Fruit fly (Drosophila melanogaster) whole organism, embryonic: ENCODE measurements around the gene zfh2.

Source experiments
- B-H2 ChIP-seq: fragments of 200-800 bp; sonication (Bioruptor generic); optimal IDR thresholded peaks from 2 replicates; lab custom pipeline; 2018; ENCODE audit warnings: missing biosample characterization, mild to moderate bottlenecking, missing genetic modification characterization
- CG10274 ChIP-seq: fragments of 200-800 bp; sonication (Bioruptor generic); optimal IDR thresholded peaks from 3 replicates; lab custom pipeline; 2017; ENCODE audit warnings: missing biosample characterization, mild to moderate bottlenecking, missing genetic modification characterization
- CG10543 ChIP-seq: fragments of 200-800 bp; sonication (Bioruptor generic); optimal IDR thresholded peaks from 3 replicates; lab custom pipeline; 2017; ENCODE audit warnings: missing biosample characterization, mild to moderate bottlenecking, missing genetic modification characterization, moderate library complexity
- CG11696 ChIP-seq: fragments of 200-800 bp; sonication (Bioruptor generic); IDR thresholded peaks from 2 replicates; pipeline ENCODE4 v1.3.6; 2022; ENCODE audit warnings: missing biosample characterization, missing genetic modification characterization
- CG12236 ChIP-seq: fragments of 200-800 bp; sonication (Bioruptor generic); optimal IDR thresholded peaks from 2 replicates; lab custom pipeline; 2016; ENCODE audit warnings: missing biosample characterization, missing genetic modification characterization
- CG1233 ChIP-seq: fragments of 200-800 bp; sonication (Bioruptor generic); optimal IDR thresholded peaks from 4 replicates; lab custom pipeline; 2018; ENCODE audit warnings: missing biosample characterization, mild to moderate bottlenecking, missing genetic modification characterization
- CG12769 ChIP-seq: fragments of 200-800 bp; sonication (Bioruptor generic); optimal IDR thresholded peaks from 2 replicates; lab custom pipeline; 2019; ENCODE audit warnings: missing biosample characterization, mild to moderate bottlenecking, missing genetic modification characterization, moderate library complexity
- CG14965 ChIP-seq: fragments of 200-800 bp; sonication (Bioruptor generic); optimal IDR thresholded peaks from 2 replicates; lab custom pipeline; 2016; ENCODE audit warnings: missing biosample characterization, missing genetic modification characterization, borderline replicate concordance
- CG1529 ChIP-seq: fragments of 200-800 bp; sonication (Bioruptor generic); optimal IDR thresholded peaks from 3 replicates; lab custom pipeline; 2018; ENCODE audit warnings: missing biosample characterization, missing genetic modification characterization
- CG16779 ChIP-seq: fragments of 200-800 bp; sonication (Bioruptor generic); IDR thresholded peaks from 2 replicates; pipeline ENCODE4 v1.3.6; 2022; ENCODE audit warnings: missing biosample characterization, missing genetic modification characterization
- CG18011 ChIP-seq: fragments of 200-800 bp; sonication (Bioruptor generic); optimal IDR thresholded peaks from 2 replicates; lab custom pipeline; 2017; ENCODE audit warnings: missing biosample characterization, missing genetic modification characterization, mild to moderate bottlenecking, moderate library complexity, missing genotype
- CG1832 ChIP-seq: fragments of 200-800 bp; sonication (Bioruptor generic); optimal IDR thresholded peaks from 2 replicates; lab custom pipeline; 2017; ENCODE audit warnings: missing biosample characterization, mild to moderate bottlenecking, missing genetic modification characterization, inconsistent platforms
- CG18764 ChIP-seq: fragments of 200-800 bp; sonication (Bioruptor generic); optimal IDR thresholded peaks from 3 replicates; lab custom pipeline; 2016; ENCODE audit warnings: missing biosample characterization, missing genetic modification characterization
- CG2129 ChIP-seq: fragments of 200-800 bp; sonication (Bioruptor generic); IDR thresholded peaks from 2 replicates; pipeline ENCODE4 v1.3.6; 2022; ENCODE audit warnings: missing biosample characterization, missing genetic modification characterization; ENCODE audit not compliant: partially characterized antibody
- CG2712 ChIP-seq: fragments of 200-800 bp; optimal IDR thresholded peaks from 3 replicates; lab custom pipeline; 2019; ENCODE audit warnings: missing biosample characterization, mild to moderate bottlenecking, missing genetic modification characterization, moderate library complexity
- CG4404 ChIP-seq: fragments of 200-800 bp; sonication (Bioruptor generic); IDR thresholded peaks from 2 replicates; pipeline ENCODE4 v1.3.6; 2022; ENCODE audit warnings: missing biosample characterization, missing genetic modification characterization
- CG7786 ChIP-seq: fragments of 200-800 bp; sonication (Bioruptor generic); optimal IDR thresholded peaks from 2 replicates; lab custom pipeline; 2016; ENCODE audit warnings: missing biosample characterization, missing genetic modification characterization
- CG8944 ChIP-seq: fragments of 200-800 bp; sonication (Bioruptor generic); optimal IDR thresholded peaks from 3 replicates; lab custom pipeline; 2016; ENCODE audit warnings: missing biosample characterization, missing genetic modification characterization
- Drgx ChIP-seq: fragments of 200-800 bp; sonication (Bioruptor generic); IDR thresholded peaks from 2 replicates; pipeline ENCODE4 v1.3.6; 2022; ENCODE audit warnings: missing biosample characterization, missing genetic modification characterization
- Eip74EF ChIP-seq, 2 experiments: fragments of 200-800 bp in 1 of 2; fragments of >200 bp in 1 of 2; sonication (Bioruptor generic) in 1 of 2; optimal IDR thresholded peaks; 2 replicates each; lab custom pipeline; 2017 to 2019; ENCODE audit warnings: missing biosample characterization in 2 of 2, missing genetic modification characterization in 2 of 2, mild to moderate bottlenecking in 1 of 2, moderate library complexity in 1 of 2
- Gug ChIP-seq: fragments of 200-800 bp; sonication (Bioruptor generic); IDR thresholded peaks from 4 replicates; pipeline ENCODE4 v1.3.6; 2022; ENCODE audit warnings: missing biosample characterization, missing genetic modification characterization
- HHEX ChIP-seq: fragments of 200-800 bp; sonication (Bioruptor generic); optimal IDR thresholded peaks from 3 replicates; lab custom pipeline; 2017; ENCODE audit warnings: missing biosample characterization, mild to moderate bottlenecking, missing genetic modification characterization, missing genetic modification reagents
- HLH4C ChIP-seq: fragments of 200-800 bp; sonication (Bioruptor generic); IDR thresholded peaks from 3 replicates; pipeline ENCODE4 v1.3.6; 2022; ENCODE audit warnings: missing biosample characterization, missing genetic modification characterization; ENCODE audit not compliant: partially characterized antibody
- Hr3 ChIP-seq: fragments of 200-800 bp; sonication (Bioruptor generic); optimal IDR thresholded peaks from 3 replicates; lab custom pipeline; 2016; ENCODE audit warnings: missing biosample characterization, missing genetic modification characterization
- Lpt ChIP-seq: fragments of >200 bp; optimal IDR thresholded peaks from 2 replicates; lab custom pipeline; 2018; ENCODE audit warnings: missing biosample characterization, missing genetic modification characterization
- MESR4 ChIP-seq: fragments of 200-800 bp; sonication (Bioruptor generic); optimal IDR thresholded peaks from 2 replicates; lab custom pipeline; 2018; ENCODE audit warnings: missing biosample characterization, mild to moderate bottlenecking, missing genetic modification characterization, moderate library complexity
- MTF-1 ChIP-seq: fragments of 200-800 bp; sonication (Bioruptor generic); optimal IDR thresholded peaks from 2 replicates; lab custom pipeline; 2018; ENCODE audit warnings: missing biosample characterization, mild to moderate bottlenecking, missing genetic modification characterization, borderline replicate concordance
- Max ChIP-seq: fragments of 200-800 bp; sonication (Bioruptor generic); optimal IDR thresholded peaks from 2 replicates; lab custom pipeline; 2016; ENCODE audit warnings: missing biosample characterization, mild to moderate bottlenecking, missing genetic modification characterization
- Oaz ChIP-seq: fragments of 200-800 bp; sonication (Bioruptor generic); IDR thresholded peaks from 2 replicates; pipeline ENCODE4 v1.3.6; 2022; ENCODE audit warnings: missing biosample characterization, missing genetic modification characterization
- Optix ChIP-seq: fragments of 200-800 bp; sonication (Bioruptor generic); IDR thresholded peaks from 3 replicates; pipeline ENCODE4 v1.3.6; 2022; ENCODE audit warnings: missing biosample characterization, missing genetic modification characterization
- Tbp ChIP-seq: fragments of >200 bp; optimal IDR thresholded peaks from 2 replicates; lab custom pipeline; 2018; ENCODE audit warnings: missing biosample characterization, missing genetic modification characterization
- amos ChIP-seq: fragments of 200-800 bp; sonication (Bioruptor generic); IDR thresholded peaks from 2 replicates; pipeline ENCODE4 v1.3.6; 2022; ENCODE audit warnings: missing biosample characterization, missing genetic modification characterization; ENCODE audit not compliant: partially characterized antibody
- croc ChIP-seq: fragments of 200-800 bp; sonication (Bioruptor generic); conservative IDR thresholded peaks from 3 replicates; pipeline ENCODE4 v1.3.6; 2022; ENCODE audit warnings: missing biosample characterization, missing genetic modification characterization
- dimm ChIP-seq: fragments of 200-800 bp; sonication (Bioruptor generic); IDR thresholded peaks from 2 replicates; pipeline ENCODE4 v1.3.6; 2022; ENCODE audit warnings: missing biosample characterization, missing genetic modification characterization
- disco-r ChIP-seq: fragments of 200-800 bp; sonication (Bioruptor generic); optimal IDR thresholded peaks from 2 replicates; lab custom pipeline; 2016; ENCODE audit warnings: missing biosample characterization, missing genetic modification characterization
- gem ChIP-seq: fragments of 200-800 bp; sonication (Bioruptor generic); optimal IDR thresholded peaks from 2 replicates; lab custom pipeline; 2019; ENCODE audit warnings: missing biosample characterization, mild to moderate bottlenecking, missing genetic modification characterization, moderate library complexity
- gsb-n ChIP-seq: fragments of 200-800 bp; sonication (Bioruptor generic); optimal IDR thresholded peaks from 3 replicates; lab custom pipeline; 2018; ENCODE audit warnings: missing biosample characterization, mild to moderate bottlenecking, missing genetic modification characterization
- klu ChIP-seq: fragments of 200-800 bp; sonication (Bioruptor generic); IDR thresholded peaks from 2 replicates; pipeline ENCODE4 v1.3.6; 2022; ENCODE audit warnings: missing biosample characterization, missing genetic modification characterization
- lab ChIP-seq: fragments of 200-800 bp; sonication (Bioruptor generic); optimal IDR thresholded peaks from 3 replicates; lab custom pipeline; 2017; ENCODE audit warnings: missing biosample characterization, missing genetic modification characterization, mild to moderate bottlenecking, moderate library complexity, missing genetic modification reagents
- luna ChIP-seq: fragments of 200-800 bp; sonication (Bioruptor generic); optimal IDR thresholded peaks from 2 replicates; lab custom pipeline; 2016; ENCODE audit warnings: missing biosample characterization, missing genetic modification characterization
- mld ChIP-seq: fragments of 200-800 bp; sonication (Bioruptor generic); IDR thresholded peaks from 3 replicates; pipeline ENCODE4 v1.3.6; 2022; ENCODE audit warnings: missing biosample characterization, missing genetic modification characterization; ENCODE audit not compliant: partially characterized antibody
- otp ChIP-seq: fragments of 200-800 bp; sonication (Bioruptor generic); IDR thresholded peaks from 3 replicates; pipeline ENCODE4, ENCODE4 v1.3.6; 2022; ENCODE audit warnings: missing biosample characterization, missing genetic modification characterization
- pan ChIP-seq, 4 experiments: fragments of >200 bp in 3 of 4; fragments of 200-800 bp in 1 of 4; sonication (Bioruptor generic) in 1 of 4; optimal IDR thresholded peaks in 3 of 4; IDR thresholded peaks in 1 of 4; 2 replicates each; pipeline versions ENCODE4 v1.3.6 to Lab custom; 2017 to 2022; ENCODE audit warnings: missing biosample characterization in 2 of 4, missing genetic modification characterization in 2 of 4, mixed read lengths in 1 of 4
- phol ChIP-seq: fragments of 200-800 bp; sonication (Bioruptor generic); optimal IDR thresholded peaks from 3 replicates; lab custom pipeline; 2018; ENCODE audit warnings: missing biosample characterization, mild to moderate bottlenecking, missing genetic modification characterization, moderate library complexity
- psq ChIP-seq: fragments of 200-800 bp; sonication (Bioruptor generic); optimal IDR thresholded peaks from 2 replicates; lab custom pipeline; 2017; ENCODE audit warnings: missing biosample characterization, missing genetic modification characterization
- sens-2 ChIP-seq: fragments of 200-800 bp; sonication (Bioruptor generic); IDR thresholded peaks from 2 replicates; pipeline ENCODE4 v1.3.6; 2022; ENCODE audit warnings: missing biosample characterization, missing genetic modification characterization
- trh ChIP-seq: fragments of 200-800 bp; sonication (Bioruptor generic); optimal IDR thresholded peaks from 2 replicates; lab custom pipeline; 2016; ENCODE audit warnings: missing biosample characterization, missing genetic modification characterization
- tx ChIP-seq: fragments of 200-800 bp; sonication (Bioruptor generic); optimal IDR thresholded peaks from 2 replicates; lab custom pipeline; 2016; ENCODE audit warnings: missing biosample characterization, missing genetic modification characterization
- usp ChIP-seq: fragments of >200 bp; optimal IDR thresholded peaks from 2 replicates; lab custom pipeline; 2017; ENCODE audit warnings: missing biosample characterization, missing genetic modification characterization
- zfh1 ChIP-seq: fragments of 200-800 bp; sonication (Bioruptor generic); IDR thresholded peaks from 3 replicates; pipeline ENCODE4 v1.3.6; 2022; ENCODE audit warnings: missing biosample characterization, missing genetic modification characterization

Gene zfh2

dm6 chr4:501479-501993 lies at the start of gene zfh2 (continued):
- TF ChIP-seq CG2712 (peak; percentile 30), Gug (GFP tag; lab: Robert Waterston, UW) (no peak), B-H2 (GFP tag; lab: Kevin White, UChicago) (peak; percentile 3), Lpt (GFP tag; lab: Kevin White, UChicago) (no peak), CG2129 (GFP tag; lab: Robert Waterston, UW) (no peak), usp (GFP tag; lab: Kevin White, UChicago) (no peak), MTF-1 (GFP tag; lab: Kevin White, UChicago) (no peak), luna (GFP tag; lab: Kevin White, UChicago) (no peak), otp (GFP tag; lab: Robert Waterston, UW) (peak; percentile 41; the same call in 1 of the 3 replicates), phol (tag; lab: Kevin White, UChicago) (no peak), tx (no peak), CG11696 (GFP tag; lab: Robert Waterston, UW) (no peak), CG18011 (no peak), lab (GFP tag; lab: Kevin White, UChicago) (peak; percentile 29), sens-2 (GFP tag; lab: Robert Waterston, UW) (no peak; the same call in 1 of the 2 replicates), HHEX (GFP tag; lab: Kevin White, UChicago) (no peak), gem (tag; lab: Kevin White, UChicago) (no peak), CG14965 (GFP tag; lab: Kevin White, UChicago) (no peak), CG18764 (GFP tag; lab: Kevin White, UChicago) (no peak), CG4404 (GFP tag; lab: Robert Waterston, UW) (no peak), CG1529 (no peak), Hr3 (GFP tag; lab: Kevin White, UChicago) (no peak), Optix (GFP tag; lab: Robert Waterston, UW) (no peak), CG1832 (GFP tag; lab: Kevin White, UChicago) (no peak), CG12236 (GFP tag; lab: Kevin White, UChicago) (no peak), zfh1 (GFP tag; lab: Robert Waterston, UW) (no peak), Tbp (no peak), disco-r (GFP tag; lab: Kevin White, UChicago) (no peak), HLH4C (GFP tag; lab: Robert Waterston, UW) (no peak), CG1233 (GFP tag; lab: Kevin White, UChicago) (no peak), croc (no peak), trh (GFP tag; lab: Kevin White, UChicago) (no peak), Drgx (GFP tag; lab: Robert Waterston, UW) (no peak), CG7786 (GFP tag; lab: Kevin White, UChicago) (no peak), klu (no peak), gsb-n (peak; percentile 74), psq (GFP tag; lab: Kevin White, UChicago) (no peak), Oaz (no peak), CG12769 (tag; lab: Kevin White, UChicago) (no peak), mld (GFP tag; lab: Robert Waterston, UW) (no peak), CG16779 (GFP tag; lab: Robert Waterston, UW) (no peak), dimm (GFP tag; lab: Robert Waterston, UW) (no peak), CG8944 (no peak), Max (GFP tag; lab: Kevin White, UChicago) (no peak), CG10274 (GFP tag; lab: Kevin White, UChicago) (no peak), Eip74EF (GFP tag; optimal IDR thresholded peaks at IDR 0.05; lab: Kevin White, UChicago) (peak in 1 of 2 experiments; percentile 40), pan (optimal IDR thresholded peaks at IDR 0.05; lab: Kevin White, UChicago) (no peak), pan (GFP tag; optimal IDR thresholded peaks at IDR 0.05 in 1 of 2, IDR thresholded peaks at IDR 0.05 in 1 of 2) (peak in 1 of 2 experiments; percentile 25), MESR4 (GFP tag; lab: Kevin White, UChicago) (no peak), amos (GFP tag; lab: Robert Waterston, UW) (no peak), CG10543 (GFP tag; lab: Kevin White, UChicago) (peak; percentile 32)
